Worm (Caenorhabditis elegans): ENCODE measurements around the gene ceh-7.
A peak's percentile ranks its signal among the peaks of the same experiment; 100 is the strongest.

The ceh-7 gene

DNA sequence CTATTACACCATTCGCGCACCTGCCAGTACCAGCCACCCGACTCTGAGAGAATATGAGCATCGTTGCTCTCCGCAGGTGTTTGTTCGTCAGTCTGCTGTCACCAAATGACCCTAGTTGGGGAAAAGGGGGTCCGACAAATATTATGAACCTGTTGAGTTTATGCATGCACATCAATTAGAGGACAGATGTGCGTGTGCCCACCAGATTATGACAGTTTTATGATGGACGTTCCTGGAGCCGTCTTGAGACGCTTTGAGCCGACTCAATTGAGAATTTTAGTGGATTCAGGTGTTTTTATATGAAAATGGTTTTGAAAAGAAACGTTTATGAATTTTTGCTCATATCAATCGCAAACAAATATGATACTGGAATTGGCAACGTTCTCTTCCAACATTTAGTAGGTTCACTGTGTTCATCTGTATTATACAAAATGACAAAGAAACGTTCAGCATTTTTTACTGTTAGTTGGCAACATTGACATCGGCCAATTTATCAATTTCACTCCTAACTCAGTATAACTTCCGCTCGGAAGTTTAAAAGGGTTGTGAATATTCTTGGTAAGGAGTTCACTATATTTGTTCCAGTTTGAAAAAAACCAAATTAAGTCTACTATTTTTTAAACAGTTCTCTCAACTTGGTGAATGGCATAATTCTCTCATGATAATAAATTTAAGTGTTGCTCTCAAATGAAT lies 43.8 kb upstream of the ceh-7 start (continued):
- TF ChIP-seq nhr-11 (tag; optimal IDR thresholded peaks at IDR 0.05): peak; percentile 23
- peak; percentile 77; the same call in 1 of the 2 replicates for TF ChIP-seq tra-1 (GFP tag; IDR thresholded peaks at IDR 0.05)
- TF ChIP-seq zag-1 (tag; optimal IDR thresholded peaks at IDR 0.05): no peak
- TF ChIP-seq nhr-41 (GFP tag; IDR thresholded peaks at IDR 0.05): no peak
- TF ChIP-seq hmg-1.1 (GFP tag; IDR thresholded peaks at IDR 0.05): peak; percentile 41
- TF ChIP-seq lin-29 (GFP tag; IDR thresholded peaks at IDR 0.05): 0 out of 2 replicates have a peak, but pooled peaks have one; percentile 20

DNA sequence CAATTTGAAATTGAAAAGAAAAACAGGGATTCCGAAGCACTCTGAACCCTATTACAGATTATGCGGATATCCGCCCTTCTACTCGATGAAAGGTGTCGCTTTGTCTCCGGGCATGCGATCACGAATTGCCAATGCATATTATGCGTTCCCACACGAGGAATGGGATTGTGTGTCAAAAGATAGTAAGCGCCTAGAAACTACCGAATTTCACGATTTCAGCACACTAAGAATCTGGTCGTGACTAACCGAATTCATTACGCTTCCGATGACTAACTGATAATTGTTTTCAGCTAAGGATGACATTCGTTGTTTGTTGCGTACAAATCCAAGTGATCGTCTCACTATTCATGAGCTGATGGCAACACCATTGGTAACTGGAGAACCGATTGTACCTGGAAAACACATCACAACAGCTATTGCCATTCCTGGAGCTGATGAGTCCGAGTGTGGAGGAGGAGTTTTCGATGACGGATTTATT lies 42.7 kb upstream of the ceh-7 start:
- TF ChIP-seq T26A8.4 (GFP tag; IDR thresholded peaks at IDR 0.05): peak; percentile 64
- no peak for TF ChIP-seq pha-4 (GFP tag; IDR thresholded peaks at IDR 0.05)
- TF ChIP-seq pha-4 (tag; optimal IDR thresholded peaks at IDR 0.05): no peak
- no peak for TF ChIP-seq mep-1 (tag; optimal IDR thresholded peaks at IDR 0.05)
- TF ChIP-seq vab-7 (GFP tag; IDR thresholded peaks at IDR 0.05): peak; percentile 49; the same call in 1 of the 2 replicates
- peak; percentile 58 for TF ChIP-seq duxl-1 (tag; optimal IDR thresholded peaks at IDR 0.05; ENCODE audit: poor library complexity)
- TF ChIP-seq lin-15B (tag; optimal IDR thresholded peaks at IDR 0.05): no peak
- TF ChIP-seq hif-1 (tag; optimal IDR thresholded peaks at IDR 0.05): peak in 1 of 2 experiments; percentile 13
- TF ChIP-seq madf-5 (GFP tag; IDR thresholded peaks at IDR 0.05): peak in 1 of 2 experiments; percentile 63; a peak in 1 of 4 replicates
- peak; percentile 32 for TF ChIP-seq mes-2 (tag; optimal IDR thresholded peaks at IDR 0.05; ENCODE audit: poor library complexity, severe bottlenecking)
- peak; percentile 10; the same call in 1 of the 2 replicates for TF ChIP-seq dmd-6 (GFP tag; IDR thresholded peaks at IDR 0.05)
- TF ChIP-seq lim-7 (GFP tag; IDR thresholded peaks at IDR 0.05): peak; percentile 50; the same call in 1 of the 2 replicates
- peak; percentile 71 for TF ChIP-seq nhr-25 (tag; optimal IDR thresholded peaks at IDR 0.05; ENCODE audit: borderline replicate concordance, insufficient read depth)
- no peak for TF ChIP-seq daf-16 (GFP tag; optimal IDR thresholded peaks at IDR 0.05)
- peak; percentile 7 for TF ChIP-seq daf-16 (tag; optimal IDR thresholded peaks at IDR 0.05)
- no peak for TF ChIP-seq mxl-3 (GFP tag; optimal IDR thresholded peaks at IDR 0.05)
- peak; percentile 28; the same call in 1 of the 2 replicates for TF ChIP-seq D1046.2 (GFP tag; IDR thresholded peaks at IDR 0.05)
- TF ChIP-seq ceh-20 (GFP tag; IDR thresholded peaks at IDR 0.05): peak; percentile 64; the same call in 1 of the 2 replicates
- peak; percentile 35 for TF ChIP-seq T20F7.1 (GFP tag; optimal IDR thresholded peaks at IDR 0.05)
- TF ChIP-seq tra-1 (GFP tag; IDR thresholded peaks at IDR 0.05): peak; percentile 17; the same call in 1 of the 2 replicates
- 0 out of 2 replicates have a peak, but pooled peaks have one; percentile 4 for TF ChIP-seq lin-38 (GFP tag; IDR thresholded peaks at IDR 0.05)
- TF ChIP-seq zag-1 (tag; optimal IDR thresholded peaks at IDR 0.05): no peak
- TF ChIP-seq attf-4 (tag; optimal IDR thresholded peaks at IDR 0.05): no peak
- TF ChIP-seq nhr-41 (GFP tag; IDR thresholded peaks at IDR 0.05): peak; percentile 43
- TF ChIP-seq nhr-111 (GFP tag; optimal IDR thresholded peaks at IDR 0.05): peak; percentile 77
- TF ChIP-seq nhr-237 (tag; optimal IDR thresholded peaks at IDR 0.05): no peak
- peak; percentile 74; the same call in 1 of the 2 replicates for TF ChIP-seq Y105C5A.15 (GFP tag; IDR thresholded peaks at IDR 0.05)
- no peak for TF ChIP-seq nhr-6 (tag; optimal IDR thresholded peaks at IDR 0.05)
- TF ChIP-seq arid-1 (GFP tag; conservative IDR thresholded peaks at IDR 0.05): 0 out of 2 replicates have a peak, but pooled peaks have one; percentile 37
- peak; percentile 74 for TF ChIP-seq sdz-12 (GFP tag; optimal IDR thresholded peaks at IDR 0.05)
- 0 out of 2 replicates have a peak, but pooled peaks have one; percentile 11 for TF ChIP-seq egl-43 (GFP tag; IDR thresholded peaks at IDR 0.05)
- TF ChIP-seq F10B5.3 (tag; optimal IDR thresholded peaks at IDR 0.05): no peak
- no peak for TF ChIP-seq ctbp-1 (GFP tag; IDR thresholded peaks at IDR 0.05)
- TF ChIP-seq mdt-29 (GFP tag; IDR thresholded peaks at IDR 0.05): no peak
- peak; percentile 79; the same call in 1 of the 2 replicates for TF ChIP-seq zfp-3 (GFP tag; conservative IDR thresholded peaks at IDR 0.05)
- peak; percentile 68 for TF ChIP-seq mxl-2 (GFP tag; conservative IDR thresholded peaks at IDR 0.05)
- TF ChIP-seq ztf-7 (tag; optimal IDR thresholded peaks at IDR 0.05): no peak
- no peak for TF ChIP-seq zip-11 (GFP tag; IDR thresholded peaks at IDR 0.05)
- peak; percentile 52; the same call in 1 of the 2 replicates for TF ChIP-seq snpc-1.2 (GFP tag; IDR thresholded peaks at IDR 0.05)
- TF ChIP-seq ama-1 (optimal IDR thresholded peaks at IDR 0.05): peak; percentile 96
- TF ChIP-seq mdl-1 (tag; optimal IDR thresholded peaks at IDR 0.05): no peak
- TF ChIP-seq ZK337.2 (GFP tag; IDR thresholded peaks at IDR 0.05): 0 out of 2 replicates have a peak, but pooled peaks have one; percentile 1
- peak; percentile 55 for TF ChIP-seq aha-1 (tag)
